Fruit fly (Drosophila melanogaster): ENCODE data around the gene Nse1.

DNA sequence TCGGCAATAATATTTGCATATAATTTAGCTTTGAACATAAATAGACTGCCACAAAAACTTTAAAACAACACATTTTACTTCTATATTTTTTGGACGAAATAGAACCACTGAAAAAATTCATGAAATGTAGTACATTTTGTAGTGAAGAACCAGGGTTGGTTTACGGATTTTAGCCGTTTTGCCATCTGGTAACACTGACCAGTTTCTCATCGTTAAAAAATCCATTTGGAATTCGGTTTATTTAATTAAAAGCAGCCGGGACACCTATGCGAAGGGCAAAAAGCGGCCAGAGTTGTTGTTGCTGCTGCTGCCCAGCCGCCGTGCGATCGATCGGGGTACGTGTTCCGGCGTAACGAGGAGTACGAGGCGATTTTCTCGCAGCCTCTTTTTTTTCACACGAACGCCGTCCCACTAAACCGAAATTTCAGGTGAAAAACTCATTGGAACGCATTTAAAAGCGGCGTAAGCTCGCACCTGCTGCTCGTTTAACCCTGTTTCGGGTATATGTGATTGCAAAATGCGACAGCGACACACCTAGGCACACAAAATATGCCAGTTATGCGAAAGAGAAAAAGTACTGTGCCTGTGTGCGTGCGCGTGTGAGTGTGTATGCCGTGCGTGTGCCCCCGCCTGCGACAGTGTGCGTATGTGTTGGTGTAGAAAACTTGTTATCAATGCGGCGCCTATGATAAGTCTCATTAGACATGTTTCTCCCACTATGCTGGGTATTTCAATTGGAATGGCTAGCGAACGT is 46.5 kb upstream of the Nse1 start, which contains the start of gene Liprin-alpha:
- no peak for TF ChIP-seq CG5204 (GFP tag; optimal IDR thresholded peaks at IDR 0.05)
- no peak for TF ChIP-seq CG1620 (GFP tag; optimal IDR thresholded peaks at IDR 0.05)
- no peak for TF ChIP-seq cnc (optimal IDR thresholded peaks at IDR 0.05)
- TF ChIP-seq kay (GFP tag; ENCODE audit: borderline replicate concordance) = peak; percentile 40
- TF ChIP-seq Crg-1 (GFP tag; optimal IDR thresholded peaks at IDR 0.05) = no peak
- no peak for TF ChIP-seq cic (GFP tag; optimal IDR thresholded peaks at IDR 0.05)
- no peak for TF ChIP-seq Clk (GFP tag; optimal IDR thresholded peaks at IDR 0.05)
- no peak for TF ChIP-seq pad (GFP tag; optimal IDR thresholded peaks at IDR 0.05)
- peak; percentile 9 for TF ChIP-seq Mnt (GFP tag; optimal IDR thresholded peaks at IDR 0.05)
- no peak for TF ChIP-seq CG33017 (tag; optimal IDR thresholded peaks at IDR 0.05)
- no peak for TF ChIP-seq CG12768 (GFP tag; optimal IDR thresholded peaks at IDR 0.05)

All from whole organism, adult.